Fruit fly (Drosophila melanogaster): ENCODE measurements around the gene Itgbn.

The Itgbn gene

dm6 chr2L:21052783-21053463, at the start of gene Itgbn (continued):
- TF ChIP-seq CG10321 (GFP tag; IDR thresholded peaks at IDR 0.05), result 0 out of 2 replicates have a peak, but pooled peaks have one; percentile 35
- TF ChIP-seq eve (GFP tag; optimal IDR thresholded peaks at IDR 0.05), result peak in 1 of 2 experiments; percentile 40

DNA sequence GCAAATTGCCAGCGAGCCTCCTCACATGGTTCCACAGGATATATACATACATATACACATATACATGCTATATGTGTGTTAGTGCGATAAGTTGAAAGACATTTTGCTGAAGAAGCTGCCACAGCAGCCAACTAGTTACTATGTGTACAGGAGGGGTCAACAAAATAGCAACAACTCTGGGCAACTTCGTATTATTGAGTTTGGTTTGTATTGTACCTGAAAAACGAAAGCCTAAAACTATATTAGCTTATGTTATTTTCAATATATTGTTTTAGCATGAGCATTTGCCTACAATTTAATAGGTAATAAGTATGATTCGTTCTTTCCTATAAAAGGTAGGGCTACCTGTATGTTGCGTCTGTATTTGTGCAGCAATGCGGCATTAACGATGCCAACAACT, 48.0 kb upstream of the Itgbn start:
- TF ChIP-seq sens (GFP tag) (peak; percentile 31), tll (GFP tag; optimal IDR thresholded peaks at IDR 0.05) (no peak), bsh (GFP tag; optimal IDR thresholded peaks at IDR 0.05) (peak in 1 of 2 experiments; percentile 36), CG1602 (GFP tag; optimal IDR thresholded peaks at IDR 0.05) (no peak), ham (GFP tag; IDR thresholded peaks at IDR 0.05) (no peak), CkIIα-i1 (GFP tag; IDR thresholded peaks at IDR 0.05) (no peak), hbn (GFP tag; IDR thresholded peaks at IDR 0.05; ENCODE audit: partially characterized antibody) (no peak), slou (GFP tag; optimal IDR thresholded peaks at IDR 0.05) (no peak), CG9932 (GFP tag; IDR thresholded peaks at IDR 0.05) (no peak), CG11696 (GFP tag; IDR thresholded peaks at IDR 0.05) (0 out of 2 replicates have a peak, but pooled peaks have one; percentile 7), gcm2 (GFP tag; optimal IDR thresholded peaks at IDR 0.05) (no peak), mirr (GFP tag; optimal IDR thresholded peaks at IDR 0.05) (no peak), Rfx (GFP tag; IDR thresholded peaks at IDR 0.05) (no peak), Poxn (GFP tag; IDR thresholded peaks at IDR 0.05) (no peak), CG11398 (GFP tag; optimal IDR thresholded peaks at IDR 0.05) (no peak), CG9215 (GFP tag; IDR thresholded peaks at IDR 0.05) (no peak), NC2α (GFP tag; optimal IDR thresholded peaks at IDR 0.05) (no peak)

DNA sequence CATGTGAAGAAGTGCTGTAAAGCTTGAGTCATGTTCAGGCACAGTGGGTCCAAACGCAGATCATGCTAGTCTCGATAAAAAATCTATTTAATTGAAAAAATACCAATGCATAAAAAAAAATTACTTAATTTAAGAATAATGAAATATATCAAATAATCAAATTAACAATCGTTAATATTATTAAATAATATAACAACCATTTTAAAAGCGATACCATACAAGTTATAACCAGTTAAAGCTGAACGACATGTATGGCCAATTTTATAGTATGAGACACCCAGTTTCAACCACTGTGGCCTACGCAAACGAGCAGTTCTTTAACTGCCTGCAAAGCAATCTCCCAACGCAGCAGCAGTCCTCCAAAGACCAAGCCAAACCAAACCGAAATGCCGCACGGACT, 47.4 kb upstream of the Itgbn start:
- TF ChIP-seq CG8388 (GFP tag; optimal IDR thresholded peaks at IDR 0.05) (peak; percentile 25), CG11696 (GFP tag; IDR thresholded peaks at IDR 0.05) (no peak), Optix (GFP tag; IDR thresholded peaks at IDR 0.05) (no peak), mam (GFP tag; optimal IDR thresholded peaks at IDR 0.05) (no peak), CG18262 (tag; optimal IDR thresholded peaks at IDR 0.05) (peak; percentile 15), bsh (GFP tag; optimal IDR thresholded peaks at IDR 0.05) (peak; percentile 35 to 54), phol (tag; optimal IDR thresholded peaks at IDR 0.05) (peak; percentile 1), Sox102F (GFP tag; optimal IDR thresholded peaks at IDR 0.05) (peak; percentile 10), row (GFP tag; IDR thresholded peaks at IDR 0.05) (peak; percentile 28; the same call in 1 of the 3 replicates), D19A (tag; optimal IDR thresholded peaks at IDR 0.05) (peak; percentile 0), PHDP (tag; optimal IDR thresholded peaks at IDR 0.05) (peak; percentile 12), dmrt11E (tag; optimal IDR thresholded peaks at IDR 0.05) (no peak), CG11504 (tag; optimal IDR thresholded peaks at IDR 0.05) (peak; percentile 15), CG10267 (tag; optimal IDR thresholded peaks at IDR 0.05) (peak; percentile 3), Sox100B (GFP tag; optimal IDR thresholded peaks at IDR 0.05) (peak; percentile 2), CG15601 (tag; optimal IDR thresholded peaks at IDR 0.05) (peak; percentile 15), CG10979 (tag; optimal IDR thresholded peaks at IDR 0.05) (peak; percentile 31), CG6689 (GFP tag; IDR thresholded peaks at IDR 0.05) (0 out of 2 replicates have a peak, but pooled peaks have one; percentile 12), CG7839 (tag; optimal IDR thresholded peaks at IDR 0.05) (peak; percentile 32), CG13424 (tag; optimal IDR thresholded peaks at IDR 0.05) (peak; percentile 3), fd96Cb (tag; optimal IDR thresholded peaks at IDR 0.05) (peak; percentile 4), CG31441 (GFP tag; IDR thresholded peaks at IDR 0.05) (0 out of 2 replicates have a peak, but pooled peaks have one; percentile 26), pfk (GFP tag; optimal IDR thresholded peaks at IDR 0.05) (no peak), Hr51 (GFP tag; optimal IDR thresholded peaks at IDR 0.05) (peak in 1 of 2 experiments; percentile 23), CG2712 (tag; optimal IDR thresholded peaks at IDR 0.05) (peak; percentile 26), Ptx1 (GFP tag; IDR thresholded peaks at IDR 0.05) (0 out of 2 replicates have a peak, but pooled peaks have one; percentile 25), CG15269 (tag; optimal IDR thresholded peaks at IDR 0.05) (peak; percentile 20), CG1529 (GFP tag; optimal IDR thresholded peaks at IDR 0.05) (no peak), ATbp (GFP tag; optimal IDR thresholded peaks at IDR 0.05) (peak; percentile 25)

All from whole organism, embryonic.